Worm (Caenorhabditis elegans) whole organism, L3 larva: Measurements from ENCODE around the gene T05D4.5.
A peak's percentile ranks its signal among the peaks of the same experiment; 100 is the strongest.

Experiments used
- R02D3.7 ChIP-seq: fragments of 150-350 bp; optimal IDR thresholded peaks from 2 replicates; lab custom pipeline; 2014; ENCODE audit warnings: missing biosample characterization, missing genetic modification characterization
- ZK546.5 ChIP-seq: sonication (generic microtip); optimal IDR thresholded peaks from 2 replicates; lab custom pipeline; 2017; ENCODE audit warnings: missing biosample characterization, missing genetic modification characterization
- aly-2 ChIP-seq: fragments of 150-350 bp; optimal IDR thresholded peaks from 2 replicates; lab custom pipeline; 2014; ENCODE audit warnings: missing biosample characterization, missing genetic modification characterization
- ama-1 ChIP-seq: fragments of 150-350 bp; optimal IDR thresholded peaks from 2 replicates; lab custom pipeline; 2018
- ceh-16 ChIP-seq: sonication (generic microtip); optimal IDR thresholded peaks from 2 replicates; lab custom pipeline; 2017; ENCODE audit warnings: missing biosample characterization, missing genetic modification characterization
- ceh-28 ChIP-seq: fragments of 150-350 bp; optimal IDR thresholded peaks from 2 replicates; lab custom pipeline; 2014; ENCODE audit warnings: missing biosample characterization, missing genetic modification reagents, missing genetic modification characterization
- ceh-82 ChIP-seq: fragments of 150-350 bp; optimal IDR thresholded peaks from 2 replicates; lab custom pipeline; 2014; ENCODE audit warnings: missing biosample characterization, missing genetic modification characterization
- ceh-9 ChIP-seq: sonication (generic microtip); optimal IDR thresholded peaks from 2 replicates; lab custom pipeline; 2018; ENCODE audit warnings: missing biosample characterization, missing genetic modification characterization
- daf-12 ChIP-seq: fragments of 150-350 bp; optimal IDR thresholded peaks from 2 replicates; lab custom pipeline; 2014; ENCODE audit warnings: missing biosample characterization, missing genetic modification reagents, missing genetic modification characterization
- egl-27 ChIP-seq: sonication (generic microtip); optimal IDR thresholded peaks from 4 replicates; lab custom pipeline; 2017; ENCODE audit warnings: missing biosample characterization, missing genetic modification reagents, missing genetic modification characterization
- egl-5 ChIP-seq: fragments of 150-350 bp; optimal IDR thresholded peaks from 2 replicates; lab custom pipeline; 2017; ENCODE audit warnings: missing biosample characterization, missing genetic modification reagents, missing genetic modification characterization, inconsistent platforms
- elt-1 ChIP-seq: fragments of 150-350 bp; optimal IDR thresholded peaks from 2 replicates; lab custom pipeline; 2014; ENCODE audit warnings: missing biosample characterization, missing genetic modification characterization
- elt-2 ChIP-seq: sonication (generic microtip); optimal IDR thresholded peaks from 2 replicates; lab custom pipeline; 2016; ENCODE audit warnings: missing genetic modification reagents, mild to moderate bottlenecking, missing genetic modification characterization, missing compliant biosample characterization
- elt-3 ChIP-seq, 3 experiments: fragments of 150-350 bp in 1 of 3; sonication (generic microtip) in 2 of 3; optimal IDR thresholded peaks; 2 replicates in 2 of 3; 4 replicates in 1 of 3; lab custom pipeline; 2014 to 2017; ENCODE audit warnings: missing biosample characterization in 3 of 3, missing genetic modification characterization in 3 of 3
- eor-1 ChIP-seq, 2 experiments: fragments of 150-350 bp; optimal IDR thresholded peaks; 2 replicates each; lab custom pipeline; 2014 to 2018; ENCODE audit warnings: missing biosample characterization in 2 of 2, missing genetic modification characterization in 2 of 2
- fkh-10 ChIP-seq: sonication (generic microtip); optimal IDR thresholded peaks from 2 replicates; lab custom pipeline; 2017; ENCODE audit warnings: missing biosample characterization, missing genetic modification reagents, missing genetic modification characterization
- fkh-2 ChIP-seq: fragments of 150-350 bp; optimal IDR thresholded peaks from 2 replicates; lab custom pipeline; 2014; ENCODE audit warnings: missing biosample characterization, missing genetic modification reagents, missing genetic modification characterization
- fos-1 ChIP-seq: fragments of 150-350 bp; optimal IDR thresholded peaks from 2 replicates; lab custom pipeline; 2014; ENCODE audit warnings: missing biosample characterization, missing genetic modification characterization
- hmg-11 ChIP-seq: sonication (generic microtip); optimal IDR thresholded peaks from 2 replicates; lab custom pipeline; 2016; ENCODE audit warnings: missing genetic modification characterization, missing compliant biosample characterization
- jun-1 ChIP-seq: fragments of 150-350 bp; optimal IDR thresholded peaks from 2 replicates; lab custom pipeline; 2014; ENCODE audit warnings: missing biosample characterization, missing genetic modification reagents, missing genetic modification characterization
- lin-15B ChIP-seq: fragments of 150-350 bp; optimal IDR thresholded peaks from 2 replicates; lab custom pipeline; 2014; ENCODE audit warnings: missing biosample characterization, missing genetic modification characterization
- lin-39 ChIP-seq: fragments of 150-350 bp; optimal IDR thresholded peaks from 2 replicates; lab custom pipeline; 2018; ENCODE audit warnings: missing biosample characterization, missing genetic modification reagents, missing genetic modification characterization
- lsy-12 ChIP-seq: sonication (generic microtip); optimal IDR thresholded peaks from 2 replicates; lab custom pipeline; 2016; ENCODE audit warnings: mild to moderate bottlenecking, missing genetic modification characterization, missing compliant biosample characterization
- mdl-1 ChIP-seq: fragments of 150-350 bp; optimal IDR thresholded peaks from 2 replicates; lab custom pipeline; 2014; ENCODE audit warnings: missing biosample characterization, missing genetic modification characterization
- mml-1 ChIP-seq: fragments of 150-350 bp; sonication (generic microtip); optimal IDR thresholded peaks from 3 replicates; lab custom pipeline; 2014; ENCODE audit warnings: missing biosample characterization, missing genetic modification characterization
- nfya-1 ChIP-seq: sonication (generic microtip); optimal IDR thresholded peaks from 2 replicates; lab custom pipeline; 2017; ENCODE audit warnings: missing genetic modification characterization, mild to moderate bottlenecking, missing compliant biosample characterization, antibody characterized with exemption, moderate library complexity; ENCODE audit not compliant: insufficient read depth
- nhr-11 ChIP-seq: fragments of 150-350 bp; optimal IDR thresholded peaks from 2 replicates; lab custom pipeline; 2014; ENCODE audit warnings: missing biosample characterization, missing genetic modification characterization
- nhr-12 ChIP-seq: fragments of 150-350 bp; optimal IDR thresholded peaks from 2 replicates; lab custom pipeline; 2014; ENCODE audit warnings: missing biosample characterization, missing genetic modification characterization
- nhr-23 ChIP-seq: fragments of 150-350 bp; optimal IDR thresholded peaks from 2 replicates; lab custom pipeline; 2014; ENCODE audit warnings: missing biosample characterization, missing genetic modification reagents, missing genetic modification characterization
- nhr-237 ChIP-seq: fragments of 150-350 bp; optimal IDR thresholded peaks from 2 replicates; lab custom pipeline; 2014; ENCODE audit warnings: missing biosample characterization, missing genetic modification characterization
- nhr-25 ChIP-seq: sonication (generic microtip); optimal IDR thresholded peaks from 2 replicates; lab custom pipeline; 2017; ENCODE audit warnings: missing biosample characterization, missing genetic modification characterization
- nhr-28 ChIP-seq: fragments of 150-350 bp; optimal IDR thresholded peaks from 2 replicates; lab custom pipeline; 2014; ENCODE audit warnings: missing biosample characterization, missing genetic modification characterization
- nhr-43 ChIP-seq: sonication (generic microtip); optimal IDR thresholded peaks from 2 replicates; lab custom pipeline; 2016; ENCODE audit warnings: mild to moderate bottlenecking, missing genetic modification characterization, missing compliant biosample characterization; ENCODE audit not compliant: poor library complexity, severe bottlenecking
- nhr-67 ChIP-seq: fragments of 150-350 bp; optimal IDR thresholded peaks from 2 replicates; lab custom pipeline; 2014; ENCODE audit warnings: missing biosample characterization, missing genetic modification characterization
- nhr-76 ChIP-seq: fragments of 150-350 bp; sonication (generic microtip); optimal IDR thresholded peaks from 5 replicates; lab custom pipeline; 2014; ENCODE audit warnings: missing biosample characterization, missing genetic modification characterization
- nhr-77 ChIP-seq: fragments of 150-350 bp; optimal IDR thresholded peaks from 2 replicates; lab custom pipeline; 2014; ENCODE audit warnings: missing biosample characterization, missing genetic modification characterization
- pha-4 ChIP-seq: fragments of 150-350 bp; optimal IDR thresholded peaks from 2 replicates; lab custom pipeline; 2014; ENCODE audit warnings: missing biosample characterization, missing genetic modification reagents, missing genetic modification characterization
- pqm-1 ChIP-seq: fragments of 150-350 bp; optimal IDR thresholded peaks from 2 replicates; lab custom pipeline; 2017; ENCODE audit warnings: missing biosample characterization, missing genetic modification characterization, inconsistent platforms
- sea-2 ChIP-seq: fragments of 150-350 bp; sonication (generic microtip); optimal IDR thresholded peaks from 4 replicates; lab custom pipeline; 2014; ENCODE audit warnings: missing biosample characterization, missing genetic modification reagents, missing genetic modification characterization
- skn-1 ChIP-seq: fragments of 150-350 bp; optimal IDR thresholded peaks from 2 replicates; lab custom pipeline; 2014; ENCODE audit warnings: missing biosample characterization, missing genetic modification characterization
- snpc-4 ChIP-seq: fragments of 150-350 bp; optimal IDR thresholded peaks from 2 replicates; lab custom pipeline; 2014; ENCODE audit warnings: missing biosample characterization, missing genetic modification characterization
- tbx-2 ChIP-seq: sonication (generic microtip); optimal IDR thresholded peaks from 2 replicates; lab custom pipeline; 2016; ENCODE audit warnings: mild to moderate bottlenecking, missing genetic modification characterization, missing compliant biosample characterization
- unc-39 ChIP-seq: sonication (generic microtip); optimal IDR thresholded peaks from 4 replicates; lab custom pipeline; 2017; ENCODE audit warnings: missing biosample characterization, missing genetic modification characterization
- unc-62 ChIP-seq: fragments of 150-350 bp; sonication (generic microtip); optimal IDR thresholded peaks from 4 replicates; lab custom pipeline; 2014; ENCODE audit warnings: missing biosample characterization, missing genetic modification reagents, missing genetic modification characterization
- zag-1 ChIP-seq: fragments of 150-350 bp; optimal IDR thresholded peaks from 2 replicates; lab custom pipeline; 2014; ENCODE audit warnings: missing biosample characterization, missing genetic modification characterization
- ztf-11 ChIP-seq: fragments of 150-350 bp; optimal IDR thresholded peaks from 2 replicates; lab custom pipeline; 2014; ENCODE audit warnings: missing biosample characterization, missing genetic modification characterization
- ztf-4 ChIP-seq: fragments of 150-350 bp; optimal IDR thresholded peaks from 2 replicates; lab custom pipeline; 2014; ENCODE audit warnings: missing biosample characterization, missing genetic modification characterization

The T05D4.5 gene

DNA sequence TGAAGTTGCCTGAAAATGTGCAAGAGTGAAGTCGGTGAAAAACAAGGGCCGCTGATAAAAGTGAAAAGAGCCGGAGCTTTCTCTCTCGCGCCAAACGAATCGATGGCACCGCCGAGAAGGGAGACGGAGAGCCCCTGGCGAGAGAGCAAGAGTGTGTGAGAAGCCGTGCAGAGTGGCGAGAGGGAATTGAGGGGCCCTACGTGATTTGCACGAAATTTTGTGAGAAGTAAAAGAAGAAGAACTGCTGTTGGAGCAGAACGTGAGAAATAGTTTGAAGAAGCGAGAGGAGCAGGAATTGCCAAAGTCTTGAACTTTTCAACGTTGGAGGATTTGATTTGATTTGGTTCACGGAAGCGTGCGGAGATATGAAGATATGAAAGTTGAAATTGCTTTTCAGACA lies 15.7 kb upstream of the T05D4.5 start, which contains the start of gene aldo-1:
aldo-1 (minus strand) TSS at position 9 of the 400 bp plus-strand sequence.
- TF ChIP-seq ztf-4 (tag; lab: Kevin White, UChicago) (no peak), nhr-25 (tag; lab: Kevin White, UChicago) (no peak), lsy-12 (tag; lab: Kevin White, UChicago) (no peak), unc-62 (GFP tag; lab: Kevin White, UChicago) (no peak), elt-3 (tag; optimal IDR thresholded peaks at IDR 0.05; lab: Kevin White, UChicago) (no peak), sea-2 (GFP tag; lab: Kevin White, UChicago) (no peak), ceh-28 (no peak), egl-27 (tag; lab: Kevin White, UChicago) (no peak), nhr-12 (tag; lab: Kevin White, UChicago) (no peak), egl-5 (tag; lab: Kevin White, UChicago) (peak; percentile 34), elt-2 (no peak), nhr-77 (tag; lab: Kevin White, UChicago) (no peak), tbx-2 (tag; lab: Kevin White, UChicago) (no peak), nfya-1 (tag; lab: Kevin White, UChicago) (peak; percentile 64), lin-39 (tag; lab: Kevin White, UChicago) (peak; percentile 2), R02D3.7 (tag; lab: Kevin White, UChicago) (no peak), ceh-82 (tag; lab: Kevin White, UChicago) (no peak), daf-12 (tag; lab: Kevin White, UChicago) (no peak), fkh-10 (peak; percentile 27), mdl-1 (tag; lab: Kevin White, UChicago) (no peak), unc-39 (tag; lab: Kevin White, UChicago) (no peak), snpc-4 (tag; lab: Kevin White, UChicago) (peak; percentile 19), hmg-11 (tag; lab: Kevin White, UChicago) (peak; percentile 59), ZK546.5 (tag; lab: Kevin White, UChicago) (no peak), nhr-237 (tag; lab: Kevin White, UChicago) (no peak), nhr-76 (tag; lab: Kevin White, UChicago) (no peak), nhr-23 (tag; lab: Kevin White, UChicago) (no peak), ceh-16 (tag; lab: Kevin White, UChicago) (no peak), zag-1 (tag; lab: Kevin White, UChicago) (no peak), skn-1 (no peak), nhr-43 (tag; lab: Kevin White, UChicago) (no peak), fos-1 (tag; lab: Kevin White, UChicago) (no peak), eor-1 (tag; optimal IDR thresholded peaks at IDR 0.05; lab: Kevin White, UChicago) (no peak), lin-15B (tag; lab: Kevin White, UChicago) (peak; percentile 5), aly-2 (tag; lab: Kevin White, UChicago) (no peak), pqm-1 (tag; lab: Kevin White, UChicago) (no peak), nhr-28 (tag; lab: Kevin White, UChicago) (no peak), ceh-9 (tag; lab: Kevin White, UChicago) (no peak), nhr-11 (tag; lab: Kevin White, UChicago) (no peak), elt-1 (tag; lab: Kevin White, UChicago) (no peak), nhr-67 (no peak), mml-1 (tag; lab: Kevin White, UChicago) (no peak), ama-1 (lab: Kevin White, UChicago) (no peak), fkh-2 (tag; lab: Kevin White, UChicago) (no peak), pha-4 (no peak), jun-1 (tag; lab: Kevin White, UChicago) (no peak), ztf-11 (no peak)
